Fruit fly (Drosophila melanogaster) whole organism, embryonic: ENCODE measurements around the gene Chpf.

Source experiments
- ATbp ChIP-seq: fragments of 200-800 bp; sonication (Bioruptor generic); optimal IDR thresholded peaks from 2 replicates; lab custom pipeline; 2017; ENCODE audit warnings: missing biosample characterization, mild to moderate bottlenecking, missing genetic modification characterization, missing genetic modification reagents
- Asciz ChIP-seq: fragments of 200-800 bp; sonication (Bioruptor generic); optimal IDR thresholded peaks from 2 replicates; lab custom pipeline; 2017; ENCODE audit warnings: missing biosample characterization, mild to moderate bottlenecking, missing genetic modification characterization, missing genetic modification reagents
- Atf6 ChIP-seq: fragments of 200-800 bp; sonication (Bioruptor generic); IDR thresholded peaks from 2 replicates; pipeline ENCODE4 v1.3.6; 2022; ENCODE audit warnings: missing biosample characterization, missing genetic modification characterization
- CG11247 ChIP-seq: fragments of 200-800 bp; sonication (Bioruptor generic); IDR thresholded peaks from 2 replicates; pipeline ENCODE4 v1.3.6; 2022; ENCODE audit warnings: missing biosample characterization, missing genetic modification characterization
- CG11695 ChIP-seq: fragments of 200-800 bp; sonication (Bioruptor generic); IDR thresholded peaks from 3 replicates; pipeline ENCODE4 v1.3.6; 2022; ENCODE audit warnings: missing biosample characterization, missing genetic modification characterization
- CG12659 ChIP-seq: fragments of 200-800 bp; sonication (Bioruptor generic); optimal IDR thresholded peaks from 3 replicates; lab custom pipeline; 2017; ENCODE audit warnings: mild to moderate bottlenecking, missing biosample characterization, missing genetic modification reagents, missing genetic modification characterization
- CG13123 ChIP-seq: fragments of 200-800 bp; sonication (Bioruptor generic); optimal IDR thresholded peaks from 2 replicates; lab custom pipeline; 2016; ENCODE audit warnings: missing biosample characterization, missing genetic modification characterization
- CG13424 ChIP-seq: fragments of 200-800 bp; sonication (Bioruptor generic); optimal IDR thresholded peaks from 2 replicates; lab custom pipeline; 2019; ENCODE audit warnings: missing biosample characterization, mild to moderate bottlenecking, missing genetic modification characterization, moderate library complexity
- CG1647 ChIP-seq: fragments of 200-800 bp; sonication (Bioruptor generic); optimal IDR thresholded peaks from 3 replicates; lab custom pipeline; 2016; ENCODE audit warnings: missing biosample characterization, missing genetic modification characterization
- CG18599 ChIP-seq: fragments of 200-800 bp; sonication (Bioruptor generic); optimal IDR thresholded peaks from 3 replicates; lab custom pipeline; 2017; ENCODE audit warnings: missing biosample characterization, missing genetic modification characterization, mild to moderate bottlenecking, moderate library complexity, missing genetic modification reagents
- CG31224 ChIP-seq: fragments of 200-800 bp; sonication (Bioruptor generic); IDR thresholded peaks from 2 replicates; pipeline ENCODE4 v1.3.6; 2022; ENCODE audit warnings: missing biosample characterization, missing genetic modification characterization
- CG32772 ChIP-seq: fragments of 200-800 bp; sonication (Bioruptor generic); IDR thresholded peaks from 2 replicates; pipeline ENCODE4 v1.3.6; 2022; ENCODE audit warnings: missing biosample characterization, missing genetic modification characterization
- CG4282 ChIP-seq: fragments of 200-800 bp; sonication (Bioruptor generic); optimal IDR thresholded peaks from 2 replicates; lab custom pipeline; 2016; ENCODE audit warnings: missing biosample characterization, missing genetic modification characterization
- CG6813 ChIP-seq: fragments of 200-800 bp; sonication (Bioruptor generic); optimal IDR thresholded peaks from 2 replicates; lab custom pipeline; 2017; ENCODE audit warnings: missing biosample characterization, missing genetic modification characterization, mild to moderate bottlenecking, moderate library complexity, missing genetic modification reagents
- CG7372 ChIP-seq: fragments of 200-800 bp; sonication (Bioruptor generic); IDR thresholded peaks from 2 replicates; pipeline ENCODE4 v1.3.6; 2022; ENCODE audit warnings: missing biosample characterization, missing genetic modification characterization
- CG8281 ChIP-seq: fragments of 200-800 bp; sonication (Bioruptor generic); optimal IDR thresholded peaks from 2 replicates; lab custom pipeline; 2018; ENCODE audit warnings: missing biosample characterization, mild to moderate bottlenecking, missing genetic modification characterization, moderate library complexity
- CG8290 ChIP-seq, 3 experiments: fragments of 200-800 bp; sonication (Bioruptor generic); optimal IDR thresholded peaks; 2 replicates each; lab custom pipeline; 2016 to 2019; ENCODE audit warnings: missing biosample characterization in 3 of 3, missing genetic modification characterization in 3 of 3, mild to moderate bottlenecking in 2 of 3, moderate library complexity in 1 of 3
- CG8944 ChIP-seq: fragments of 200-800 bp; sonication (Bioruptor generic); optimal IDR thresholded peaks from 3 replicates; lab custom pipeline; 2016; ENCODE audit warnings: missing biosample characterization, missing genetic modification characterization
- CG9932 ChIP-seq: fragments of 200-800 bp; sonication (Bioruptor generic); IDR thresholded peaks from 2 replicates; pipeline ENCODE4 v1.3.6; 2022; ENCODE audit warnings: missing biosample characterization, missing genetic modification characterization
- D19A ChIP-seq: fragments of 200-800 bp; optimal IDR thresholded peaks from 3 replicates; lab custom pipeline; 2019; ENCODE audit warnings: missing biosample characterization, mild to moderate bottlenecking, missing genetic modification characterization, moderate library complexity
- Gug ChIP-seq: fragments of 200-800 bp; sonication (Bioruptor generic); IDR thresholded peaks from 4 replicates; pipeline ENCODE4 v1.3.6; 2022; ENCODE audit warnings: missing biosample characterization, missing genetic modification characterization
- Lhr ChIP-seq: fragments of 200-800 bp; sonication (Bioruptor generic); optimal IDR thresholded peaks from 3 replicates; lab custom pipeline; 2017; ENCODE audit warnings: mild to moderate bottlenecking, missing biosample characterization, missing genetic modification reagents, missing genetic modification characterization
- Myb ChIP-seq: fragments of 200-800 bp; sonication (Bioruptor generic); optimal IDR thresholded peaks from 2 replicates; lab custom pipeline; 2016; ENCODE audit warnings: missing biosample characterization, missing genetic modification characterization
- Nf-YC ChIP-seq: fragments of 200-800 bp; optimal IDR thresholded peaks from 3 replicates; lab custom pipeline; 2019; ENCODE audit warnings: missing biosample characterization, mild to moderate bottlenecking, missing genetic modification characterization, moderate library complexity
- NfI ChIP-seq: fragments of 200-800 bp; sonication (Bioruptor generic); optimal IDR thresholded peaks from 3 replicates; lab custom pipeline; 2018; ENCODE audit warnings: missing biosample characterization, mild to moderate bottlenecking, missing genetic modification characterization, moderate library complexity
- Ptx1 ChIP-seq: fragments of 200-800 bp; sonication (Bioruptor generic); IDR thresholded peaks from 2 replicates; pipeline ENCODE4 v1.3.6; 2022; ENCODE audit warnings: missing biosample characterization, missing genetic modification characterization
- Sry-δ ChIP-seq: fragments of 200-800 bp; sonication (Bioruptor generic); optimal IDR thresholded peaks from 2 replicates; lab custom pipeline; 2016; ENCODE audit warnings: missing biosample characterization, missing genetic modification characterization
- Tbp ChIP-seq: fragments of >200 bp; optimal IDR thresholded peaks from 2 replicates; lab custom pipeline; 2018; ENCODE audit warnings: missing biosample characterization, missing genetic modification characterization
- ap ChIP-seq: fragments of 200-800 bp; sonication (Bioruptor generic); IDR thresholded peaks from 2 replicates; pipeline ENCODE4 v1.3.6; 2022; ENCODE audit warnings: missing biosample characterization, missing genetic modification characterization
- ase ChIP-seq: fragments of 200-800 bp; sonication (Bioruptor generic); IDR thresholded peaks from 3 replicates; pipeline ENCODE4 v1.3.6; 2022; ENCODE audit warnings: missing biosample characterization, missing genetic modification characterization
- az2 ChIP-seq: fragments of 200-800 bp; sonication (Bioruptor generic); optimal IDR thresholded peaks from 3 replicates; lab custom pipeline; 2016; ENCODE audit warnings: missing biosample characterization, missing genetic modification characterization
- bigmax ChIP-seq: fragments of 200-800 bp; sonication (Bioruptor generic); optimal IDR thresholded peaks from 2 replicates; lab custom pipeline; 2018; ENCODE audit warnings: missing biosample characterization, mild to moderate bottlenecking, missing genetic modification characterization
- br ChIP-seq: fragments of >200 bp; optimal IDR thresholded peaks from 2 replicates; lab custom pipeline; 2017
- da ChIP-seq: fragments of 200-800 bp; sonication (Bioruptor generic); optimal IDR thresholded peaks from 2 replicates; lab custom pipeline; 2016; ENCODE audit warnings: missing biosample characterization, missing genetic modification characterization
- en ChIP-seq: fragments of 200-800 bp; sonication (Bioruptor generic); optimal IDR thresholded peaks from 2 replicates; lab custom pipeline; 2016; ENCODE audit warnings: missing biosample characterization, missing genetic modification characterization
- eyg ChIP-seq: fragments of 200-800 bp; sonication (Bioruptor generic); optimal IDR thresholded peaks from 3 replicates; lab custom pipeline; 2016; ENCODE audit warnings: missing biosample characterization, missing genetic modification characterization
- gem ChIP-seq: fragments of 200-800 bp; sonication (Bioruptor generic); optimal IDR thresholded peaks from 2 replicates; lab custom pipeline; 2019; ENCODE audit warnings: missing biosample characterization, mild to moderate bottlenecking, missing genetic modification characterization, moderate library complexity
- jing ChIP-seq: fragments of 200-800 bp; sonication (Bioruptor generic); optimal IDR thresholded peaks from 2 replicates; lab custom pipeline; 2018; ENCODE audit warnings: missing biosample characterization, mild to moderate bottlenecking, missing genetic modification characterization
- luna ChIP-seq: fragments of 200-800 bp; sonication (Bioruptor generic); optimal IDR thresholded peaks from 2 replicates; lab custom pipeline; 2016; ENCODE audit warnings: missing biosample characterization, missing genetic modification characterization
- maf-S ChIP-seq: fragments of 200-800 bp; sonication (Bioruptor generic); optimal IDR thresholded peaks from 2 replicates; lab custom pipeline; 2016; ENCODE audit warnings: missing biosample characterization, missing genetic modification characterization
- nerfin-1 ChIP-seq: fragments of 200-800 bp; sonication (Bioruptor generic); optimal IDR thresholded peaks from 3 replicates; lab custom pipeline; 2019; ENCODE audit warnings: missing biosample characterization, mild to moderate bottlenecking, missing genetic modification characterization, moderate library complexity
- odd ChIP-seq: fragments of 200-800 bp; sonication (Bioruptor generic); optimal IDR thresholded peaks from 2 replicates; lab custom pipeline; 2017; ENCODE audit warnings: missing biosample characterization, mild to moderate bottlenecking, missing genetic modification characterization
- pan ChIP-seq, 4 experiments: fragments of >200 bp in 3 of 4; fragments of 200-800 bp in 1 of 4; sonication (Bioruptor generic) in 1 of 4; optimal IDR thresholded peaks in 3 of 4; IDR thresholded peaks in 1 of 4; 2 replicates each; pipeline versions ENCODE4 v1.3.6 to Lab custom; 2017 to 2022; ENCODE audit warnings: missing biosample characterization in 2 of 4, missing genetic modification characterization in 2 of 4, mixed read lengths in 1 of 4
- pb ChIP-seq: fragments of 200-800 bp; sonication (Bioruptor generic); optimal IDR thresholded peaks from 3 replicates; lab custom pipeline; 2016; ENCODE audit warnings: missing biosample characterization, missing genetic modification characterization
- pros ChIP-seq: fragments of 200-800 bp; sonication (Bioruptor generic); optimal IDR thresholded peaks from 3 replicates; lab custom pipeline; 2019; ENCODE audit warnings: missing biosample characterization, mild to moderate bottlenecking, missing genetic modification characterization, moderate library complexity
- pum ChIP-seq: fragments of 200-800 bp; sonication (Bioruptor generic); optimal IDR thresholded peaks from 2 replicates; lab custom pipeline; 2016; ENCODE audit warnings: missing biosample characterization, missing genetic modification characterization
- ranshi ChIP-seq: fragments of 200-800 bp; sonication (Bioruptor generic); IDR thresholded peaks from 2 replicates; pipeline ENCODE4 v1.3.6; 2022; ENCODE audit warnings: missing biosample characterization, missing genetic modification characterization
- sens ChIP-seq: fragments of 200-800 bp; sonication (Bioruptor generic); peaks from one replicate; lab custom pipeline; 2016; ENCODE audit warnings: missing biosample characterization, missing genetic modification characterization
- sim ChIP-seq: fragments of 200-800 bp; sonication (Bioruptor generic); IDR thresholded peaks from 2 replicates; pipeline ENCODE4 v1.3.6; 2022; ENCODE audit warnings: missing biosample characterization, missing genetic modification characterization
- sqz ChIP-seq: fragments of 200-800 bp; sonication (Bioruptor generic); optimal IDR thresholded peaks from 3 replicates; lab custom pipeline; 2018; ENCODE audit warnings: missing biosample characterization, mild to moderate bottlenecking, missing genetic modification characterization

Chpf gene

dm6 chrX:13135702-13136101 is 23.4 kb upstream of the Chpf start (continued):
- peak; percentile 57 for TF ChIP-seq CG8944 (GFP tag; lab: Kevin White, UChicago)
- no peak for TF ChIP-seq CG1647 (GFP tag; lab: Kevin White, UChicago)
- TF ChIP-seq CG32772 (GFP tag; lab: Robert Waterston, UW), result 0 out of 2 replicates have a peak, but pooled peaks have one; percentile 35
- no peak for TF ChIP-seq CG4282 (GFP tag; lab: Kevin White, UChicago)
- peak; percentile 41 for TF ChIP-seq pum (GFP tag; lab: Kevin White, UChicago)
- TF ChIP-seq CG6813 (GFP tag; lab: Kevin White, UChicago), result peak; percentile 31
- peak; percentile 24 for TF ChIP-seq pb
- TF ChIP-seq sqz (GFP tag; lab: Kevin White, UChicago), result peak; percentile 39
- no peak for TF ChIP-seq CG31224 (GFP tag; lab: Robert Waterston, UW)
- TF ChIP-seq maf-S (GFP tag; lab: Kevin White, UChicago), result no peak
- TF ChIP-seq az2, result peak; percentile 60
- TF ChIP-seq pros, result no peak
- peak; percentile 31 for TF ChIP-seq CG18599 (GFP tag; lab: Kevin White, UChicago)
- TF ChIP-seq D19A (tag; lab: Kevin White, UChicago), result peak; percentile 28
- peak; percentile 43; the same call in 1 of the 2 replicates for TF ChIP-seq Atf6 (GFP tag; lab: Robert Waterston, UW)
- peak; percentile 76 for TF ChIP-seq Ptx1 (GFP tag; lab: Robert Waterston, UW)
- TF ChIP-seq CG11247 (GFP tag; lab: Robert Waterston, UW), result 0 out of 2 replicates have a peak, but pooled peaks have one; percentile 7
- TF ChIP-seq odd (GFP tag; lab: Kevin White, UChicago), result no peak
- no peak for TF ChIP-seq Lhr (GFP tag; lab: Kevin White, UChicago)
- peak; percentile 7 for TF ChIP-seq Myb
- no peak for TF ChIP-seq eyg (GFP tag; lab: Kevin White, UChicago)
- TF ChIP-seq Gug, result 0 out of 4 replicates have a peak, but pooled peaks have one; percentile 31
- no peak for TF ChIP-seq Tbp (GFP tag; lab: Kevin White, UChicago)
- peak; percentile 69 for TF ChIP-seq ranshi (GFP tag; lab: Robert Waterston, UW)
- peak; percentile 54 for TF ChIP-seq jing (GFP tag; lab: Kevin White, UChicago)
- peak; percentile 40; the same call in 1 of the 2 replicates for TF ChIP-seq sim
- TF ChIP-seq CG11695 (GFP tag; lab: Robert Waterston, UW), result peak; percentile 54; the same call in 1 of the 3 replicates
- peak; percentile 31 for TF ChIP-seq CG13123 (GFP tag; lab: Kevin White, UChicago)
- peak; percentile 76 for TF ChIP-seq gem (tag; lab: Kevin White, UChicago)
- peak; percentile 53 for TF ChIP-seq nerfin-1 (tag; lab: Kevin White, UChicago)
- TF ChIP-seq br, result no peak
- TF ChIP-seq ATbp (GFP tag; lab: Kevin White, UChicago), result peak; percentile 59
- no peak for TF ChIP-seq pan (optimal IDR thresholded peaks at IDR 0.05; lab: Kevin White, UChicago)
- TF ChIP-seq pan (GFP tag; optimal IDR thresholded peaks at IDR 0.05 in 1 of 2, IDR thresholded peaks at IDR 0.05 in 1 of 2), result peak in 1 of 2 experiments; percentile 43
- no peak for TF ChIP-seq CG7372 (GFP tag; lab: Robert Waterston, UW)
- TF ChIP-seq bigmax (GFP tag; lab: Kevin White, UChicago), result no peak
- TF ChIP-seq CG9932 (GFP tag; lab: Robert Waterston, UW), result 0 out of 2 replicates have a peak, but pooled peaks have one; percentile 13
- no peak for TF ChIP-seq luna (GFP tag; lab: Kevin White, UChicago)
- TF ChIP-seq Asciz, result peak; percentile 77
- no peak for TF ChIP-seq da (GFP tag; lab: Kevin White, UChicago)
- TF ChIP-seq NfI (GFP tag; lab: Kevin White, UChicago), result peak; percentile 54
- TF ChIP-seq CG12659, result peak; percentile 33
- TF ChIP-seq CG8290 (GFP tag; optimal IDR thresholded peaks at IDR 0.05; lab: Kevin White, UChicago), result no peak
- peak in 1 of 2 experiments; percentile 64 for TF ChIP-seq CG8290 (tag; optimal IDR thresholded peaks at IDR 0.05; lab: Kevin White, UChicago)
- TF ChIP-seq ap (GFP tag; lab: Robert Waterston, UW), result peak; percentile 29; the same call in 1 of the 2 replicates
- peak; percentile 62; the same call in 1 of the 3 replicates for TF ChIP-seq ase
- TF ChIP-seq CG13424 (tag; lab: Kevin White, UChicago), result peak; percentile 64
- TF ChIP-seq Sry-δ (GFP tag; lab: Kevin White, UChicago), result peak; percentile 8
- peak; percentile 90 for TF ChIP-seq sens (GFP tag; lab: Kevin White, UChicago)
- no peak for TF ChIP-seq en (GFP tag; lab: Kevin White, UChicago)
- TF ChIP-seq CG8281 (tag; lab: Kevin White, UChicago), result peak; percentile 19
- TF ChIP-seq Nf-YC (tag; lab: Kevin White, UChicago), result no peak
